Fruit fly (Drosophila melanogaster) whole organism: ENCODE measurements around the gene Jon65Aiv.

ENCODE experiments used
- pan ChIP-seq: fragments of >200 bp; optimal IDR thresholded peaks from 2 replicates; lab custom pipeline; 2017
- psq ChIP-seq: fragments of >200 bp; optimal IDR thresholded peaks from 2 replicates; lab custom pipeline; 2017

- no peak for TF ChIP-seq psq (lab: Kevin White, UChicago)
- TF ChIP-seq pan: no peak
These were observed at the start of gene Jon65Aiv for dm6 chr3L:6038720-6039205.
